Fruit fly (Drosophila melanogaster): Measurements from ENCODE around the gene ort.

ort gene

DNA sequence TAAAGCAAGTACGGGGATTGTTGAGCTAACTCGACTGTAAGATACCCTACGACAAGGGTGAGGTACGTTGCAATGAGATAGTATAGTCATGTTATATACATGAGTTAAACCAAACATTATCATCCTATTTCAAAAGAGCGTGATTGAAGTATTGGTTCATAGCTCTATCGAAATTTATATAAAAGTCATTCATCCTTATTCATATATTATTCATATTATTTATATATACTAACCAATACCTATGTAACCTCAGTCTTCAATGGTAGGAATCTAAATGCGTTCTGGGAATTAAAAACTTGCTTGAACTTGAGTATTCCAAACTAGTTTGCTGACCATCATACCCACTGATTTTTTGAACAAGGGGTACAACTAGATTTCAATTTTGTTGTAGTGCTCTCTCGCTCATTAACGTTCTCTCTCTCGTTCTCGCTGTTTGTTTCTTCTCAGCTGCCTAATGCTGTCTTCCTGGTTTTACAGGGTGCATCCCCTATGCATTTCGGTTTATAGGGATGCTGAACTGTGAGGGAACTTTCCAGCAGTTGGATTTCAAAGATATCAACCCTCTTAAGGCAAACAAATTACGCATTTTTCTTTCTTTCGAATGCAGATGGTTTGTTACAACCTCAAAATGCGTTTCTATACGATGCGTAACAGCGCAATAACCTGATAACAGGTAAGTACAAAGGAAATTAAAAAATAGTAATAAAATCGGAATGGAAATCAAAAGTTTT, 31.6 kb upstream of the ort start (continued):
- TF ChIP-seq Oli (tag; optimal IDR thresholded peaks at IDR 0.05) (peak; percentile 5), CG15269 (tag; optimal IDR thresholded peaks at IDR 0.05) (peak; percentile 4), lov (optimal IDR thresholded peaks at IDR 0.05) (no peak), lov (GFP tag; IDR thresholded peaks at IDR 0.05) (no peak), CG1832 (GFP tag; optimal IDR thresholded peaks at IDR 0.05) (peak; percentile 29), chm (GFP tag; IDR thresholded peaks at IDR 0.05) (no peak), prd (optimal IDR thresholded peaks at IDR 0.05) (no peak), prd (GFP tag; IDR thresholded peaks at IDR 0.05) (peak; percentile 35; the same call in 2 of the 3 replicates), CG10267 (tag; optimal IDR thresholded peaks at IDR 0.05) (peak; percentile 56), Med (GFP tag) (peak; percentile 80), Sry-β (GFP tag; optimal IDR thresholded peaks at IDR 0.05) (no peak), sens (GFP tag) (peak; percentile 72), D19A (tag; optimal IDR thresholded peaks at IDR 0.05) (peak; percentile 56), CG3407 (GFP tag; optimal IDR thresholded peaks at IDR 0.05) (no peak), Tbp (GFP tag; optimal IDR thresholded peaks at IDR 0.05) (no peak), CG2120 (GFP tag; optimal IDR thresholded peaks at IDR 0.05) (no peak), CoRest (tag; optimal IDR thresholded peaks at IDR 0.05) (peak; percentile 43), gcm (GFP tag; optimal IDR thresholded peaks at IDR 0.05) (no peak), CG1233 (GFP tag; optimal IDR thresholded peaks at IDR 0.05) (peak; percentile 35), CG33213 (GFP tag; optimal IDR thresholded peaks at IDR 0.05) (no peak), aop (GFP tag; IDR thresholded peaks at IDR 0.05) (no peak), gsb (GFP tag; IDR thresholded peaks at IDR 0.05) (0 out of 2 replicates have a peak, but pooled peaks have one; percentile 8), nau (GFP tag; optimal IDR thresholded peaks at IDR 0.05) (peak; percentile 37), CG11093 (GFP tag; IDR thresholded peaks at IDR 0.05) (no peak), hb (GFP tag; IDR thresholded peaks at IDR 0.05; ENCODE audit: partially characterized antibody) (no peak), Vsx1 (GFP tag; optimal IDR thresholded peaks at IDR 0.05) (no peak), CG6689 (GFP tag; IDR thresholded peaks at IDR 0.05) (peak; percentile 58), pros (GFP tag; optimal IDR thresholded peaks at IDR 0.05) (peak; percentile 75), PHDP (tag; optimal IDR thresholded peaks at IDR 0.05) (no peak), CG2875 (GFP tag; optimal IDR thresholded peaks at IDR 0.05) (no peak), zen2 (GFP tag; IDR thresholded peaks at IDR 0.05; ENCODE audit: partially characterized antibody) (no peak), Blimp-1 (GFP tag; optimal IDR thresholded peaks at IDR 0.05) (peak; percentile 56), Hand (GFP tag; optimal IDR thresholded peaks at IDR 0.05) (no peak), unpg (GFP tag; optimal IDR thresholded peaks at IDR 0.05) (no peak), CG7987 (GFP tag; optimal IDR thresholded peaks at IDR 0.05) (no peak), Meics (GFP tag; optimal IDR thresholded peaks at IDR 0.05) (peak; percentile 69), en (GFP tag; optimal IDR thresholded peaks at IDR 0.05) (no peak), nerfin-2 (GFP tag; IDR thresholded peaks at IDR 0.05; ENCODE audit: partially characterized antibody) (no peak), CG17361 (GFP tag; IDR thresholded peaks at IDR 0.05) (peak; percentile 87), Xbp1 (GFP tag; optimal IDR thresholded peaks at IDR 0.05) (no peak), nmo (GFP tag; optimal IDR thresholded peaks at IDR 0.05) (peak; percentile 84), Dad (GFP tag; optimal IDR thresholded peaks at IDR 0.05) (no peak), row (GFP tag; IDR thresholded peaks at IDR 0.05) (peak; percentile 68), CG12744 (GFP tag; optimal IDR thresholded peaks at IDR 0.05) (no peak), caup (GFP tag; optimal IDR thresholded peaks at IDR 0.05; ENCODE audit: severe bottlenecking) (peak; percentile 67), CG32772 (GFP tag; IDR thresholded peaks at IDR 0.05) (no peak), CG30431 (GFP tag; optimal IDR thresholded peaks at IDR 0.05) (peak; percentile 6), fd102C (GFP tag; optimal IDR thresholded peaks at IDR 0.05) (no peak), CG1529 (GFP tag; optimal IDR thresholded peaks at IDR 0.05) (no peak)
